Worm (Caenorhabditis elegans) whole organism, midembryonic: Measurements from ENCODE around the gene clec-239.

ENCODE experiments used
- T22C8.4 ChIP-seq: fragments of 200-800 bp; sonication (Bioruptor generic); IDR thresholded peaks from 2 replicates; pipeline ENCODE4 v1.3.6; 2022; ENCODE audit warnings: missing genetic modification characterization, missing compliant biosample characterization
- cog-1 ChIP-seq: sonication (generic microtip); optimal IDR thresholded peaks from 2 replicates; lab custom pipeline; 2016; ENCODE audit warnings: missing genetic modification characterization, missing compliant biosample characterization
- flt-1 ChIP-seq: fragments of 200-800 bp; sonication (Bioruptor generic); IDR thresholded peaks from 2 replicates; pipeline ENCODE4 v1.3.6; 2022; ENCODE audit warnings: missing genetic modification characterization, missing compliant biosample characterization
- klf-2 ChIP-seq: fragments of 200-800 bp; sonication (Bioruptor generic); conservative IDR thresholded peaks from 2 replicates; pipeline ENCODE4 v1.3.6; 2022; ENCODE audit warnings: missing genetic modification reagents, missing genetic modification characterization, missing compliant biosample characterization
- med-1 ChIP-seq: sonication (generic microtip); optimal IDR thresholded peaks from 2 replicates; lab custom pipeline; 2017; ENCODE audit warnings: missing genetic modification characterization, mild to moderate bottlenecking, missing compliant biosample characterization, antibody characterized with exemption, missing genetic modification reagents; ENCODE audit not compliant: insufficient read depth
- ref-1 ChIP-seq: fragments of 200-800 bp; sonication (Bioruptor generic); conservative IDR thresholded peaks from 2 replicates; pipeline ENCODE4 v1.3.6; 2022; ENCODE audit warnings: missing genetic modification reagents, missing genetic modification characterization, missing compliant biosample characterization
- tab-1 ChIP-seq: fragments of 200-800 bp; sonication (Bioruptor generic); IDR thresholded peaks from 2 replicates; pipeline ENCODE4 v1.3.6; 2022; ENCODE audit warnings: missing genetic modification characterization, missing compliant biosample characterization
- ztf-23 ChIP-seq: fragments of 200-800 bp; sonication (Bioruptor generic); IDR thresholded peaks from 2 replicates; pipeline ENCODE4 v1.3.6; 2022; ENCODE audit warnings: missing genetic modification reagents, missing genetic modification characterization, missing compliant biosample characterization
- ztf-29 ChIP-seq: fragments of 200-800 bp; sonication (Bioruptor generic); IDR thresholded peaks from 2 replicates; pipeline ENCODE4 v1.3.6; 2022; ENCODE audit warnings: missing genetic modification reagents, missing genetic modification characterization, missing compliant biosample characterization

clec-239 gene

ce11 chrV:16974919-16975318 is 18.6 kb downstream of the clec-239 start, which contains the start of gene srx-54:
Gene srx-54, plus strand, starts transcription at chrV:16975219.
- TF ChIP-seq cog-1 (tag; lab: Kevin White, UChicago) = no peak
- TF ChIP-seq ztf-23 (GFP tag; lab: Robert Waterston, UW) = no peak
- TF ChIP-seq T22C8.4 = no peak
- no peak for TF ChIP-seq tab-1 (GFP tag; lab: Robert Waterston, UW)
- no peak for TF ChIP-seq flt-1 (GFP tag; lab: Robert Waterston, UW)
- no peak for TF ChIP-seq ztf-29 (GFP tag; lab: Robert Waterston, UW)
- no peak for TF ChIP-seq ref-1
- TF ChIP-seq klf-2 (GFP tag; lab: Robert Waterston, UW) = no peak
- TF ChIP-seq med-1 = no peak

DNA sequence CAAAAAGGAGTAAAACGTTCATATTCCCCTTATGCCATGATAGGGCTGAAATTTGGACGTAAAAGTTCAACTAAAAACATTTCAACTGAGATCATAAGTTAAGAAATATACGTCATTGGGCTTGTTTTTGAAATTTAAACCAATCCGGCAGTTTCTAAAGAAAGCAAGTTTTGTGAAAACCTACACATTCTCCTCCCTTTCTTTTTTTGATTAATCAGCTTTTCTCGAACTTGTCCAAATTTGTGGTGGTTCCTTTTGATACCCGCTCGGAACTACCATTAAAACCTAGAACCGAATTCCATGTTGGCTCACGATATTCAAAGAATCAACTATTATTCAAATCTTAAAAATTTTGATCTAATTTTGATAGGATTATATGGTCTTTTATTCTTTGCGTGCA is 24.0 kb downstream of the clec-239 start, which contains the start of gene srz-54:
srz-54 (plus strand) TSS at position 301 of the 400 bp plus-strand sequence.
- TF ChIP-seq ref-1 (no peak), cog-1 (tag; lab: Kevin White, UChicago) (no peak), ztf-29 (GFP tag; lab: Robert Waterston, UW) (no peak), tab-1 (GFP tag; lab: Robert Waterston, UW) (no peak), med-1 (no peak), klf-2 (GFP tag; lab: Robert Waterston, UW) (no peak), flt-1 (GFP tag; lab: Robert Waterston, UW) (no peak), T22C8.4 (no peak)

ce11 chrV:16987035-16987434 is 30.7 kb downstream of the clec-239 start, which contains the start of gene Y102A5C.40:
Gene Y102A5C.40, minus strand, starts transcription at chrV:16987135.
- TF ChIP-seq ztf-23 (GFP tag; lab: Robert Waterston, UW) = no peak
- TF ChIP-seq T22C8.4 = no peak
- TF ChIP-seq flt-1 (GFP tag; lab: Robert Waterston, UW) = no peak
- TF ChIP-seq med-1 = no peak
- no peak for TF ChIP-seq tab-1 (GFP tag; lab: Robert Waterston, UW)
- TF ChIP-seq ztf-29 (GFP tag; lab: Robert Waterston, UW) = no peak

DNA sequence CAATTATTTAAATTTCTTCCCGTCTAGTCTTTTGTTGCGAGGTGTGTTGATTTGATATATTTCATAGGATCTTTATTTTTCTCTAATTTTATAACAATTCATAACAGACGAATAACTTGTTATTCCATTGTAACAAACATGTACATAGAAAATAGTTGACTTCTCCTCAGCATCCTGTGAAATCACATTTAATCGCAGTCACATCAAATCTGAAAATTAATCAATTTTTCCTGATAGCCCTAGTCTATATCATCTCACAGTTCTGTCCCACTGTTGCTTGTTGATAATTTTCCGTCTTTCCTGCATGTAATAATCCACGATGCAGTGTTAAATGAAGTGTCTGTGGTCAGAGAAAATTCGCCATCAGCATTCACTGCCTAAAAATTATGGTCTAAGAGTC is 31.5 kb downstream of the clec-239 start:
- TF ChIP-seq ztf-29 (GFP tag; lab: Robert Waterston, UW) = no peak

DNA sequence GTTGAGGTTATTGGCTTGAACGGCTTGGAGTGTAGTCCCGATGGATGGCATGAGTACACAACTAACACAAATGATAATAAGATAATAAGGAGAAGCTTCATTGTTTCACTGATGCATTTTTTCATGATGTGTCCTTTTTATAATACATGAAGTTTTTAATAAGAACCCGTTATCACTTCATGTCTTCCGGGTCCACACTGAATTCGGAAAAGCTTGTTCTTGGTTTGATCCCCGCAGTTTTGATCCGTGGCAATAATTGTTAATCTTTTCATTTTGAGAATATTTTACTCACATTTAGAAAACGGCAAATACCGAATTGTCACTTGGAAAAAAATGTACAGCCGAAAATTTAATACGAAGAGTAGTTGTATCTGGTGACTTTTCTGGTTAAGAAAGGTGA is 32.3 kb downstream of the clec-239 start, which contains the start of gene Y102A5C.27:
Y102A5C.27 (minus strand) TSS at position 101 of the 400 bp plus-strand sequence.
- TF ChIP-seq T22C8.4 (no peak), cog-1 (tag; lab: Kevin White, UChicago) (no peak), tab-1 (GFP tag; lab: Robert Waterston, UW) (no peak), ztf-23 (GFP tag; lab: Robert Waterston, UW) (no peak), klf-2 (GFP tag; lab: Robert Waterston, UW) (no peak), ztf-29 (GFP tag; lab: Robert Waterston, UW) (no peak), ref-1 (no peak)

DNA sequence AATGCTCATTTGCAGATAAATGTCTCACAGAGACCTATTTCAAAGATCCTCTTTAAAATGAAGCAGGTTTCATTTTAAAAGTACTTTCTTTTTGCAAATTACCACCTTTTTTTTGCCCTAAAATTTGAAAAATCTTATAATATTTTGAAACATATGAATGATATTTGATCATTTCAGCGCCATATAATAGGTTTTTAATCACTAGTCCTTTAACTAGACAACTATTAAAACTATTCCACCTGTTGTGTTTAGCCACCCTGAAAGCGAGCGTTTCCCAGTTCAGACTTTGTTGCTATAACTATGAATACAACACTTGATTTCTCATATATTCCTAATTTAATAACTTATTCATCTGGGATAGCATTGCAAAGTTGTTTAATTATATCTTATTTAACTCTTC is 35.4 kb downstream of the clec-239 start, which contains the start of gene srz-95:
srz-95 (plus strand) TSS at position 301 of the 400 bp plus-strand sequence.
- TF ChIP-seq flt-1 (GFP tag; lab: Robert Waterston, UW) (no peak), ztf-29 (GFP tag; lab: Robert Waterston, UW) (no peak), tab-1 (GFP tag; lab: Robert Waterston, UW) (no peak), cog-1 (tag; lab: Kevin White, UChicago) (no peak), ref-1 (no peak), T22C8.4 (no peak), med-1 (no peak), klf-2 (GFP tag; lab: Robert Waterston, UW) (no peak), ztf-23 (GFP tag; lab: Robert Waterston, UW) (no peak)

- TF ChIP-seq T22C8.4 (no peak), flt-1 (GFP tag; lab: Robert Waterston, UW) (no peak), med-1 (no peak), ref-1 (no peak), tab-1 (GFP tag; lab: Robert Waterston, UW) (no peak), ztf-29 (GFP tag; lab: Robert Waterston, UW) (no peak), klf-2 (GFP tag; lab: Robert Waterston, UW) (no peak), cog-1 (tag; lab: Kevin White, UChicago) (no peak), ztf-23 (GFP tag; lab: Robert Waterston, UW) (no peak)
Measured at ce11 chrV:16992383-16992782, 36.1 kb downstream of the clec-239 start.

ce11 chrV:17000204-17000603 is 43.9 kb downstream of the clec-239 start, which contains the start of gene str-217:
Gene str-217, minus strand, starts transcription at chrV:17000304.
- TF ChIP-seq klf-2 (GFP tag; lab: Robert Waterston, UW) = no peak
- no peak for TF ChIP-seq med-1
- no peak for TF ChIP-seq ref-1
- no peak for TF ChIP-seq flt-1 (GFP tag; lab: Robert Waterston, UW)
- no peak for TF ChIP-seq ztf-23 (GFP tag; lab: Robert Waterston, UW)
- no peak for TF ChIP-seq tab-1 (GFP tag; lab: Robert Waterston, UW)
- TF ChIP-seq T22C8.4 = no peak
- no peak for TF ChIP-seq cog-1 (tag; lab: Kevin White, UChicago)
- no peak for TF ChIP-seq ztf-29 (GFP tag; lab: Robert Waterston, UW)

DNA sequence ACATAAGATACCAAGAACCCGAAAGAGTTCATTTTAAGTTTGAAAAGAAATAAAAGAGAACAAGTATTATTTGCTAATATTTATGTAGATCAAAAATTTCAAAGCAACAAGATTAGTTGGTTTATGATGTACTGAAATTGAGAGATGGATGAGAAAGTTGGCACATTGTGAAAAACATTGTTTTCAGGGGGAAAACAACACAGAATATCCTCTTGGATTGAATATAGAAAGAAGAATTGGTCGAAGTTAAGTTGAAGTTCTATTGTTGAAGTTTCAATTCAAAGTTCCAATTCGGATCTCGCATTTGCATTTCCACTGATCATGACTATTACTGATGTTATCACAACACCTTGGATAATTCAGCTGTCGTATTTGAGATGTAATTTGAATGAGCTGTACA is 44.3 kb downstream of the clec-239 start:
- no peak for TF ChIP-seq klf-2 (GFP tag; lab: Robert Waterston, UW)
- no peak for TF ChIP-seq cog-1 (tag; lab: Kevin White, UChicago)
- no peak for TF ChIP-seq med-1
- no peak for TF ChIP-seq ztf-23 (GFP tag; lab: Robert Waterston, UW)
- no peak for TF ChIP-seq flt-1 (GFP tag; lab: Robert Waterston, UW)
- TF ChIP-seq ref-1 = no peak
- no peak for TF ChIP-seq tab-1 (GFP tag; lab: Robert Waterston, UW)
- TF ChIP-seq ztf-29 (GFP tag; lab: Robert Waterston, UW) = no peak
- no peak for TF ChIP-seq T22C8.4

DNA sequence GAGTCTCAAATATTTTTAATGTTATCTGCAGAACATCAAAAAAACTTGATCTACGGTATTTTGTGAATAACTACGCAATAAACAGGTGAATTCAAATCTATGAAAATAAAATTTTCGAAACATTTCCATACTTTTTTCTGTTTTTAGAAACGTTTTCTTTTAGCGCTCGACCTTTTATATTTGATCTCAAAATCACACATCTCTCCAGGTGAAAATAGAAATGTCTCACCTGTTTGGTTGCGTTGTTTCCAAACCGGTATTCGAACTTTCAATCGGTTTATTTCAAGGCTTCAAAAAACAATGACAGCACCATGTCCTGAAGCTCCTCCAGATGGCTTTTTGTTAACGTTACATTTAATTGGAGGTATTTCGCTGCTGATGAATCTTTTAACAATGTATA is 44.8 kb downstream of the clec-239 start, which contains the start of gene sri-9:
sri-9 (plus strand) TSS at position 301 of the 400 bp plus-strand sequence.
- no peak for TF ChIP-seq cog-1 (tag; lab: Kevin White, UChicago)
